Worm (Caenorhabditis elegans): ENCODE results near the gene nlp-101.

The nlp-101 gene

DNA sequence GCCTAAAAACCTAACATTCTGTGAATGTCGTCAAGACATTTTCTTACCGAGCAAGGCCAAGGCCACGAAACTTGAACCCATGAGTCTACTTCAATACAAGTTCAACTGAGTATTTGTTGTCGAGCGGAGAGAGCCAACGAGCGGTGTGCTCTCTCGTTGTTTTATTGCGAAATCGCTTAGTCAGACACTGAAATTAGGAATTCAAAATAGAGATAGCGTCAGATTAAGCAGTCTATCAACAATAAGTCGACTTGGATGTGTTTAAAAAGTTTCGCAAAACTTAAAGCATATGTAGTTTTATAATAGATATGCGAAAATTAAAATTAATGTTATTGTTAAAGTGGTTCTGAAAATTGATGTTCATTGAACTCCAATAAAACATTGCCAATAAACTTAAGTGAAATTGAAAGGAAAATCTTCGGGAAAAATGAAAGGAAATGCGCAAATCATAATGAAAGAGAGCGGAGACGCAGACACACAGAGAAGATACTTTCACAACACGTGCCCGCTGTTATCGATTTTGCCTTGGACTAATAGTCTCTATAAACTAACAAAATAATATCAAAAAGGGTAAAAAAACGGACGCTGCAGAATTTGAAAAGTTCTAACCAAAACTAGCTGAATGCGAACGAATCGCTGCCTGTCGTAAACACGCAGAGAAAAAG is 45.2 kb upstream of the nlp-101 start, which contains the start of gene ZK154.6:
TSS of gene ZK154.6 (minus strand) at position 187 of the 665 bp plus-strand sequence.
- no peak for TF ChIP-seq nhr-11 (tag; optimal IDR thresholded peaks at IDR 0.05)
- no peak for TF ChIP-seq dmd-4 (tag; optimal IDR thresholded peaks at IDR 0.05)
- peak; percentile 5 for TF ChIP-seq F13H6.1 (tag; optimal IDR thresholded peaks at IDR 0.05)
- peak; percentile 14 for TF ChIP-seq sma-3 (GFP tag; optimal IDR thresholded peaks at IDR 0.05)
- peak; percentile 33 for TF ChIP-seq nhr-129 (tag; optimal IDR thresholded peaks at IDR 0.05)
- TF ChIP-seq fos-1 (tag; optimal IDR thresholded peaks at IDR 0.05) = no peak
- TF ChIP-seq gmeb-1 (tag; optimal IDR thresholded peaks at IDR 0.05) = no peak
- no peak for TF ChIP-seq elt-3 (tag; optimal IDR thresholded peaks at IDR 0.05)
- no peak for TF ChIP-seq unc-39 (tag; optimal IDR thresholded peaks at IDR 0.05)
- peak in 1 of 2 experiments; percentile 55 for TF ChIP-seq lsy-2 (tag; optimal IDR thresholded peaks at IDR 0.05)
- peak; percentile 64 for TF ChIP-seq sma-9 (GFP tag; optimal IDR thresholded peaks at IDR 0.05)
- TF ChIP-seq sma-9 (tag; optimal IDR thresholded peaks at IDR 0.05) = no peak
- TF ChIP-seq ztf-4 (tag; optimal IDR thresholded peaks at IDR 0.05) = no peak
- TF ChIP-seq ztf-1 (GFP tag; conservative IDR thresholded peaks at IDR 0.05) = no peak
- no peak for TF ChIP-seq nhr-77 (tag; optimal IDR thresholded peaks at IDR 0.05)
- no peak for TF ChIP-seq skn-1 (tag; optimal IDR thresholded peaks at IDR 0.05)
- peak; percentile 16 for TF ChIP-seq crh-2 (tag; optimal IDR thresholded peaks at IDR 0.05)
- no peak for TF ChIP-seq zag-1 (tag; optimal IDR thresholded peaks at IDR 0.05)
- no peak for TF ChIP-seq lin-11 (tag; optimal IDR thresholded peaks at IDR 0.05)
- no peak for TF ChIP-seq nhr-23 (tag; optimal IDR thresholded peaks at IDR 0.05)
- peak; percentile 40 for TF ChIP-seq nhr-25 (tag; optimal IDR thresholded peaks at IDR 0.05)
- TF ChIP-seq aly-2 (tag; optimal IDR thresholded peaks at IDR 0.05) = no peak
- no peak for TF ChIP-seq peb-1 (tag; optimal IDR thresholded peaks at IDR 0.05)
- TF ChIP-seq elt-1 (tag; optimal IDR thresholded peaks at IDR 0.05) = no peak
- no peak for TF ChIP-seq mbf-1 (tag; optimal IDR thresholded peaks at IDR 0.05)
- no peak for TF ChIP-seq egl-27 (tag; optimal IDR thresholded peaks at IDR 0.05)
- TF ChIP-seq mdl-1 (tag; optimal IDR thresholded peaks at IDR 0.05) = peak; percentile 70 to 76
- peak; percentile 68 for TF ChIP-seq C34F6.9 (tag; optimal IDR thresholded peaks at IDR 0.05)
- TF ChIP-seq mab-5 (tag; optimal IDR thresholded peaks at IDR 0.05) = no peak
- no peak for TF ChIP-seq ZK546.5 (tag; optimal IDR thresholded peaks at IDR 0.05)
- TF ChIP-seq blmp-1 (tag; optimal IDR thresholded peaks at IDR 0.05; ENCODE audit: insufficient read depth) = peak; percentile 96
- TF ChIP-seq alr-1 (tag; optimal IDR thresholded peaks at IDR 0.05) = no peak
- peak; percentile 42 for TF ChIP-seq unc-55 (GFP tag; optimal IDR thresholded peaks at IDR 0.05)
- no peak for TF ChIP-seq nhr-237 (tag; optimal IDR thresholded peaks at IDR 0.05)
- TF ChIP-seq nhr-6 (tag; optimal IDR thresholded peaks at IDR 0.05) = peak; percentile 33
- no peak for TF ChIP-seq nhr-12 (tag; optimal IDR thresholded peaks at IDR 0.05)
- TF ChIP-seq ceh-82 (tag; optimal IDR thresholded peaks at IDR 0.05) = no peak

DNA sequence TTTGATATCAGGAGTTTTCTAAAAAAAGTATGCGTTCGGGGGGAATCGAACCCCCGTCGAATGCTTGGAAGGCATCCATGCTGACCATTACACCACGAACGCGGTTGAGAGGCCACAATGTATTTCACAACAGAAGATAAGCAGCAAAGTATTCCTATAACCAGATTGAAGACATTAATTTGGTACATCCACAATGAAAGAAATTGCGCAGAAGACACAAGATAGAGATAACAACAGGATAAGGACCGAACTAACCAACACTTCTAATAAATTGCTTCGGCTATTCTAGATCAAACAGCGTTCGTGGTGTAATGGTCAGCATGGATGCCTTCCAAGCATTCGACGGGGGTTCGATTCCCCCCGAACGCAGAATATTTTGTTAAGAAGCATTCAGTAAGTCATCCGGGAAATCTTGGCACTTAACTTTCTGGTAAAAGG is 44.4 kb upstream of the nlp-101 start:
- TF ChIP-seq fos-1 (tag; optimal IDR thresholded peaks at IDR 0.05) (peak; percentile 12), lsy-2 (tag; optimal IDR thresholded peaks at IDR 0.05) (peak in 1 of 2 experiments; percentile 47), C34F6.9 (tag; optimal IDR thresholded peaks at IDR 0.05) (no peak), lin-11 (tag; optimal IDR thresholded peaks at IDR 0.05) (no peak), Y55F3AM.14 (GFP tag; optimal IDR thresholded peaks at IDR 0.05) (no peak), zag-1 (tag; optimal IDR thresholded peaks at IDR 0.05) (no peak), egl-27 (tag; optimal IDR thresholded peaks at IDR 0.05) (no peak), lin-39 (tag; optimal IDR thresholded peaks at IDR 0.05) (no peak), nhr-11 (tag; optimal IDR thresholded peaks at IDR 0.05) (peak; percentile 18), nhr-25 (tag; optimal IDR thresholded peaks at IDR 0.05) (peak; percentile 32), unc-55 (GFP tag; optimal IDR thresholded peaks at IDR 0.05) (peak; percentile 6), blmp-1 (tag; optimal IDR thresholded peaks at IDR 0.05; ENCODE audit: insufficient read depth) (peak; percentile 44), sma-9 (GFP tag; optimal IDR thresholded peaks at IDR 0.05) (peak; percentile 57), sma-9 (tag; optimal IDR thresholded peaks at IDR 0.05) (no peak), nhr-21 (tag; optimal IDR thresholded peaks at IDR 0.05) (peak; percentile 63), lin-13 (GFP tag; optimal IDR thresholded peaks at IDR 0.05) (peak; percentile 4), ama-1 (optimal IDR thresholded peaks at IDR 0.05) (no peak), ceh-82 (tag; optimal IDR thresholded peaks at IDR 0.05) (no peak), unc-39 (tag; optimal IDR thresholded peaks at IDR 0.05) (no peak), nhr-129 (tag; optimal IDR thresholded peaks at IDR 0.05) (peak; percentile 35), sma-3 (GFP tag; optimal IDR thresholded peaks at IDR 0.05) (peak; percentile 59), crh-2 (tag; optimal IDR thresholded peaks at IDR 0.05) (peak; percentile 32)

All from whole organism, L2 larva.